Worm (Caenorhabditis elegans): ENCODE data around the gene F32A5.4.

ce11 chrII:7277257-7277656 lies 48.3 kb downstream of the F32A5.4 start:
- no peak for TF ChIP-seq unc-39 (tag; optimal IDR thresholded peaks at IDR 0.05)
- TF ChIP-seq lsy-2 (tag; optimal IDR thresholded peaks at IDR 0.05): no peak
- no peak for TF ChIP-seq mep-1 (tag; optimal IDR thresholded peaks at IDR 0.05)
- TF ChIP-seq hlh-1 (tag; optimal IDR thresholded peaks at IDR 0.05): no peak
- TF ChIP-seq M03D4.4 (tag; optimal IDR thresholded peaks at IDR 0.05): no peak
- TF ChIP-seq nhr-76 (tag; optimal IDR thresholded peaks at IDR 0.05): no peak
- no peak for TF ChIP-seq nhr-28 (tag; optimal IDR thresholded peaks at IDR 0.05)
- no peak for TF ChIP-seq ces-1 (GFP tag; optimal IDR thresholded peaks at IDR 0.05)
- TF ChIP-seq pha-4 (tag; optimal IDR thresholded peaks at IDR 0.05): no peak
- no peak for TF ChIP-seq snpc-4 (tag; optimal IDR thresholded peaks at IDR 0.05)
- no peak for TF ChIP-seq unc-62 (GFP tag; optimal IDR thresholded peaks at IDR 0.05)
- TF ChIP-seq ceh-43 (GFP tag; optimal IDR thresholded peaks at IDR 0.05): no peak

Data from whole organism, mixed stage, embryonic.